Fruit fly (Drosophila melanogaster) whole organism, wandering third instar larva: ENCODE measurements around the gene Sbat.

Experiments used
- Abd-B ChIP-seq: fragments of >200 bp; optimal IDR thresholded peaks from 2 replicates; lab custom pipeline; 2017; ENCODE audit warnings: missing biosample characterization, missing genetic modification characterization
- CG32264 ChIP-seq: fragments of 200-800 bp; sonication (Bioruptor generic); optimal IDR thresholded peaks from 2 replicates; lab custom pipeline; 2016; ENCODE audit warnings: missing biosample characterization, missing genetic modification characterization
- CG9705 ChIP-seq: fragments of 200-800 bp; sonication (Bioruptor generic); optimal IDR thresholded peaks from 2 replicates; lab custom pipeline; 2018; ENCODE audit warnings: missing biosample characterization, mild to moderate bottlenecking, missing genetic modification characterization
- Dif ChIP-seq: fragments of 200-275, 200-300 bp; sonication (Bioruptor generic); optimal IDR thresholded peaks from 2 replicates; lab custom pipeline; 2018; ENCODE audit warnings: missing biosample characterization, missing genetic modification characterization; ENCODE audit not compliant: partially characterized antibody
- GATAd ChIP-seq: sonication (Bioruptor generic); optimal IDR thresholded peaks from 2 replicates; lab custom pipeline; 2016; ENCODE audit warnings: missing biosample characterization, missing genetic modification characterization
- HLH106 ChIP-seq: fragments of 200-800 bp; optimal IDR thresholded peaks from 3 replicates; lab custom pipeline; 2019; ENCODE audit warnings: missing biosample characterization, mild to moderate bottlenecking, missing genetic modification characterization, moderate library complexity
- Hnf4 ChIP-seq: fragments of 200-800 bp; sonication (Bioruptor generic); optimal IDR thresholded peaks from 2 replicates; lab custom pipeline; 2016; ENCODE audit warnings: missing biosample characterization, mild to moderate bottlenecking, missing genetic modification characterization
- Hr78 ChIP-seq: fragments of >200 bp; optimal IDR thresholded peaks from 2 replicates; lab custom pipeline; 2017; ENCODE audit warnings: missing biosample characterization, missing genetic modification characterization
- Hr83 ChIP-seq: fragments of 200-300 bp; sonication (Bioruptor generic); optimal IDR thresholded peaks from 2 replicates; lab custom pipeline; 2016; ENCODE audit warnings: missing biosample characterization, mild to moderate bottlenecking, missing genetic modification characterization, moderate library complexity; ENCODE audit not compliant: poor library complexity, severe bottlenecking
- Jra ChIP-seq: sonication (Bioruptor generic); optimal IDR thresholded peaks from 2 replicates; lab custom pipeline; 2016; ENCODE audit warnings: missing biosample characterization, missing genetic modification characterization
- Mio ChIP-seq: sonication (Bioruptor generic); optimal IDR thresholded peaks from 2 replicates; lab custom pipeline; 2016; ENCODE audit warnings: missing biosample characterization, missing genetic modification characterization
- N ChIP-seq: fragments of >200 bp; optimal IDR thresholded peaks from 2 replicates; lab custom pipeline; 2018; ENCODE audit warnings: missing biosample characterization, missing external identifiers, missing genetic modification characterization
- OdsH ChIP-seq: fragments of 200-800 bp; sonication (Bioruptor generic); optimal IDR thresholded peaks from 2 replicates; lab custom pipeline; 2016; ENCODE audit warnings: missing biosample characterization, mild to moderate bottlenecking, missing genetic modification characterization
- Rel ChIP-seq, 2 experiments: fragments of 200-800 bp; sonication (Bioruptor generic) in 1 of 2; optimal IDR thresholded peaks; 2 replicates in 1 of 2; 3 replicates in 1 of 2; lab custom pipeline; 2016 to 2019; ENCODE audit warnings: mild to moderate bottlenecking in 2 of 2, missing biosample characterization in 2 of 2, missing genetic modification characterization in 2 of 2, moderate library complexity in 1 of 2
- Sp1 ChIP-seq: fragments of 200-800 bp; sonication (Bioruptor generic); optimal IDR thresholded peaks from 3 replicates; lab custom pipeline; 2019; ENCODE audit warnings: missing biosample characterization, mild to moderate bottlenecking, missing genetic modification characterization, moderate library complexity
- Vsx2 ChIP-seq: fragments of 200-300, 225-300 bp; sonication (Bioruptor generic); optimal IDR thresholded peaks from 2 replicates; lab custom pipeline; 2018; ENCODE audit warnings: missing biosample characterization, missing genetic modification characterization; ENCODE audit not compliant: partially characterized antibody
- br ChIP-seq: fragments of 200-800 bp; sonication (Bioruptor generic); optimal IDR thresholded peaks from 2 replicates; lab custom pipeline; 2016; ENCODE audit warnings: missing biosample characterization, missing genetic modification characterization
- brk ChIP-seq: fragments of 200-800 bp; sonication (Bioruptor generic); optimal IDR thresholded peaks from 2 replicates; lab custom pipeline; 2016; ENCODE audit warnings: missing biosample characterization, mild to moderate bottlenecking, missing genetic modification characterization
- dsf ChIP-seq: sonication (Bioruptor generic); optimal IDR thresholded peaks from 2 replicates; lab custom pipeline; 2016; ENCODE audit warnings: missing biosample characterization, missing genetic modification characterization, borderline replicate concordance
- fru ChIP-seq: fragments of 200-800 bp; sonication (Bioruptor generic); optimal IDR thresholded peaks from 3 replicates; lab custom pipeline; 2016; ENCODE audit warnings: missing biosample characterization, mild to moderate bottlenecking, missing genetic modification characterization
- h ChIP-seq: fragments of 200-800 bp; sonication (Bioruptor generic); optimal IDR thresholded peaks from 3 replicates; lab custom pipeline; 2016; ENCODE audit warnings: missing biosample characterization, mild to moderate bottlenecking, missing genetic modification characterization
- jim ChIP-seq: fragments of 175-275, 200-325 bp; sonication (Bioruptor generic); optimal IDR thresholded peaks from 2 replicates; lab custom pipeline; 2016; ENCODE audit warnings: missing biosample characterization, mild to moderate bottlenecking, missing genetic modification characterization
- pan ChIP-seq: fragments of >200 bp; optimal IDR thresholded peaks from 2 replicates; lab custom pipeline; 2017
- psq ChIP-seq: fragments of 200-800 bp; sonication (Bioruptor generic); optimal IDR thresholded peaks from 3 replicates; lab custom pipeline; 2017; ENCODE audit warnings: missing biosample characterization, mild to moderate bottlenecking, missing genetic modification characterization, moderate library complexity
- rgr ChIP-seq: fragments of 200-800 bp; sonication (Bioruptor generic); optimal IDR thresholded peaks from 3 replicates; lab custom pipeline; 2016; ENCODE audit warnings: missing biosample characterization, mild to moderate bottlenecking, missing genetic modification characterization
- sage ChIP-seq: fragments of 200-800 bp; sonication (Bioruptor generic); optimal IDR thresholded peaks from 2 replicates; lab custom pipeline; 2016; ENCODE audit warnings: missing biosample characterization, mild to moderate bottlenecking, missing genetic modification characterization
- sv ChIP-seq: fragments of 200-800 bp; sonication (Bioruptor generic); optimal IDR thresholded peaks from 3 replicates; lab custom pipeline; 2016; ENCODE audit warnings: missing biosample characterization, missing genetic modification characterization
- woc ChIP-seq: sonication (Bioruptor generic); optimal IDR thresholded peaks from 2 replicates; lab custom pipeline; 2016; ENCODE audit warnings: missing biosample characterization, mild to moderate bottlenecking, missing genetic modification characterization

Sbat gene

DNA sequence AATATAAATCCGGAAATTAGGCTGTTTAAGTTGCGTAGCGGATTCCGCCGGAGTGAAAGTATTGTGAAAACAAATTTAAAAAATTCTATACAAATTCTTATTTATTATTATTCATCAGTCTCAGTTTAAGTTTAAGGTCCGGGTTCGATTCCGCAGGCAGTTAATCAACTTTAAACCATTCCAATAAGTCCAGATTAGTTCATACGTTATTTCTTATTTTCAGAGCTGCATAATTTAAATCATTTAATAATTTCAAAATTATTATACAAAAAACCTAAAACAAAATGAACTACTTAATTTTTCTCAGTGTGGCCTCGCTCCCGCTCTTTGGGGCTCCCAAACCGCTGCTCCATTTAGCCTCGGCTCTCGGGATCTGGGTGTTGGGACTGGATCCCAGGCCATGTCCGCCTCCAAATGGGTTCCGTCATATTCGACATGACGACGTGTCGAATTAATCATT is 47.8 kb upstream of the Sbat start (continued):
- TF ChIP-seq OdsH (GFP tag; lab: Kevin White, UChicago) (peak; percentile 89), N (GFP tag; lab: Kevin White, UChicago) (no peak), Jra (no peak), sv (GFP tag; lab: Kevin White, UChicago) (peak; percentile 86)
- TF ChIP-seq, all 38 proteins: peak for 22

dm6 chr2L:2837742-2838461 is 40.2 kb upstream of the Sbat start, which contains the start of the genes CG3119 and Cpr23B:
Gene CG3119 (minus strand): TSS chr2L:2837833.
Gene Cpr23B (plus strand): TSS chr2L:2838411.
- no peak for TF ChIP-seq sage (GFP tag; lab: Kevin White, UChicago)
- TF ChIP-seq br (GFP tag; lab: Kevin White, UChicago): no peak
- no peak for TF ChIP-seq OdsH (GFP tag; lab: Kevin White, UChicago)
- no peak for TF ChIP-seq Hr83
- TF ChIP-seq brk (GFP tag; lab: Kevin White, UChicago): no peak
- TF ChIP-seq Dif (GFP tag; lab: Kevin White, UChicago): no peak
- no peak for TF ChIP-seq CG32264 (GFP tag; lab: Kevin White, UChicago)
- no peak for TF ChIP-seq Jra
- no peak for TF ChIP-seq rgr (GFP tag; lab: Kevin White, UChicago)
- TF ChIP-seq jim (GFP tag; lab: Kevin White, UChicago): no peak
- TF ChIP-seq Abd-B: no peak
- no peak for TF ChIP-seq GATAd (GFP tag; lab: Kevin White, UChicago)
- no peak for TF ChIP-seq Hr78
- TF ChIP-seq fru (GFP tag; lab: Kevin White, UChicago): no peak
- TF ChIP-seq Hnf4: no peak

DNA sequence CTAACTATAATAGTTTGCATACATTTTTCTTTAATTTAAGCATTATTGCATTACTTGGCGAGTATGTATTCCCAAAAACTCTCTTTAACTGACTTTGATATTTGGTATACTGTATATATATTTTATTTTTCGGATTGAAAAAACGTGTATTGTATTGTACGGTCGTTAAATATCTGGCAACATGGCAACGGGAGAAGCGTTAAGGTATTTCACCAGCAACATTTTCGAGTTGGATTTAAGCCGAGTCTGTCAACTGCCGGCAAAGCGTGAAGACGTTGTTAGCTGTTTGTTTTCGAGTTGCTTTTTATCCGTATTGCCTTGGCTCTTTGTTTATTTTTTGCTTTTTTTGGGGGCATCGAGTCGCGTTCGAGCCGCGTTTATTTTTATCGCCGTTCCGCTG is 38.3 kb upstream of the Sbat start, which contains the start of gene CG2975:
Gene CG2975, plus strand, starts transcription at position 275 of the 400 bp plus-strand sequence.
- TF ChIP-seq Sp1 (GFP tag; lab: Kevin White, UChicago) (no peak), CG9705 (GFP tag; lab: Kevin White, UChicago) (no peak), fru (GFP tag; lab: Kevin White, UChicago) (no peak)

DNA sequence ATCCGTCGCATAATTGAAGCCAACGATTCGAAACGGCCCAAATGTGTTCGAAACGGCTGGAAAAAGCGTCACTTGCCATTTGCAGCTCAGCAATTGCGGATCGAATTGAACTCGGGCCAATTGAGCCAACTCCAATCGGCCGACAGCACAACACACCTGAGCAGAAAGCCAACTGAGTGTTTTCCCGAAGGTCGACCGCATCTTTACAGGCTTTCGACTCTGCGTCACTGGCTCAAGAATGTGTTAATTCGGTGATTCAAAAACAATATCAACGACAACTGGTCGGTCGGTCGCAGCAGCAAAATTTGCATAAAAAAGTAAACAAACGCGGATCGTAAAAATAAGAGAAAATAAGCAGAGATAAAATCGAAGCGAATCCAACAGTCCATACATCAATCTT is 37.8 kb upstream of the Sbat start:
- TF ChIP-seq woc (GFP tag; lab: Kevin White, UChicago) (no peak), N (GFP tag; lab: Kevin White, UChicago) (no peak)
- TF ChIP-seq, all 38 proteins: peak for 0

dm6 chr2L:2844413-2844812 is 33.7 kb upstream of the Sbat start, which contains the start of gene CG18558:
Gene CG18558 (minus strand): TSS chr2L:2844513.
- TF ChIP-seq Mio (no peak), pan (lab: Kevin White, UChicago) (no peak), fru (GFP tag; lab: Kevin White, UChicago) (no peak), CG32264 (GFP tag; lab: Kevin White, UChicago) (no peak), br (GFP tag; lab: Kevin White, UChicago) (no peak)

dm6 chr2L:2845634-2846033 is 32.5 kb upstream of the Sbat start, which contains the start of gene CG18557:
Gene CG18557 (minus strand): TSS chr2L:2845734.
- TF ChIP-seq dsf (GFP tag; lab: Kevin White, UChicago) (no peak), Rel (GFP tag; optimal IDR thresholded peaks at IDR 0.05; lab: Kevin White, UChicago) (no peak), Rel (tag; optimal IDR thresholded peaks at IDR 0.05; lab: Kevin White, UChicago) (peak; percentile 31), fru (GFP tag; lab: Kevin White, UChicago) (peak; percentile 1)
- TF ChIP-seq, all 38 proteins: peak for 2

DNA sequence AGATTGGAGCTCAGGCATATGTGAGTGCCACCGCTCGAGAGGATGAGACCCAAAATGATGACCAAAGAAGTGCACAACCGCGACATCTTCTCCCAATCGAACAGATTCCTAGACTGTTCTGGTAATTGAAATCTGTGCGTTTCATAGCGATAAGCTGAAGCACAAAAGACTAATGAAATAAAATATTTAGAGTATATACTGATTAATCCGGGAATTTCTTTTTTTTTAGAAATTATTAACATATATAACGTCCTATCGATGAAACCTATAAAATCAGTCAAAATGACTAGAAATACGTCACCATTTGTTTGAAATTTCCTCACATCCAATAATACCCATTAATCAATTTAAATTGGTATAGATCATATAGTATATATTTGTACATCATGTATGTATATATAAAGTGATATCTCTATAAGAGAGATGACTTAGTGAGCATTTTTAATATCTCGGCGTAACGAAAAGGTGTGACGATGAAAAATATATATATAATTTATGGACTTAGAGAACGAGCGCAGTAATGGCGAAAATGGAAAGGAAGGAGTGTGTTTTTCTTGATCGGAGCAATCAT is 30.9 kb upstream of the Sbat start, which contains the start of the genes CG3117 and CG2983:
Gene CG3117, minus strand, starts transcription at position 101 of the 571 bp plus-strand sequence.
Gene CG2983, plus strand, starts transcription at position 521 of the 571 bp plus-strand sequence.
- no peak for TF ChIP-seq Rel (GFP tag; optimal IDR thresholded peaks at IDR 0.05; lab: Kevin White, UChicago)
- TF ChIP-seq Rel (tag; optimal IDR thresholded peaks at IDR 0.05; lab: Kevin White, UChicago): peak; percentile 81
- TF ChIP-seq brk (GFP tag; lab: Kevin White, UChicago): no peak
- TF ChIP-seq h (GFP tag; lab: Kevin White, UChicago): no peak
- no peak for TF ChIP-seq HLH106 (tag; lab: Kevin White, UChicago)
- TF ChIP-seq psq (GFP tag; lab: Kevin White, UChicago): no peak
- TF ChIP-seq Vsx2: no peak
